Fruit fly (Drosophila melanogaster) whole organism, embryonic: ENCODE data around the gene CG13667.

ENCODE experiments used
- ATbp ChIP-seq: fragments of 200-800 bp; sonication (Bioruptor generic); optimal IDR thresholded peaks from 2 replicates; lab custom pipeline; 2017; ENCODE audit warnings: missing biosample characterization, mild to moderate bottlenecking, missing genetic modification characterization, missing genetic modification reagents
- Antp ChIP-seq: fragments of 200-800 bp; sonication (Bioruptor generic); optimal IDR thresholded peaks from 3 replicates; lab custom pipeline; 2016; ENCODE audit warnings: missing biosample characterization, missing genetic modification characterization
- Atf3 ChIP-seq: fragments of 200-800 bp; sonication (Bioruptor generic); optimal IDR thresholded peaks from 3 replicates; lab custom pipeline; 2016; ENCODE audit warnings: missing biosample characterization, missing genetic modification characterization
- CG10979 ChIP-seq: fragments of 200-800 bp; sonication (Bioruptor generic); optimal IDR thresholded peaks from 2 replicates; lab custom pipeline; 2018; ENCODE audit warnings: missing biosample characterization, mild to moderate bottlenecking, missing genetic modification characterization, moderate library complexity
- CG12236 ChIP-seq: fragments of 200-800 bp; sonication (Bioruptor generic); optimal IDR thresholded peaks from 2 replicates; lab custom pipeline; 2016; ENCODE audit warnings: missing biosample characterization, missing genetic modification characterization
- CG12391 ChIP-seq: fragments of 200-800 bp; sonication (Bioruptor generic); optimal IDR thresholded peaks from 3 replicates; lab custom pipeline; 2018; ENCODE audit warnings: missing biosample characterization, mild to moderate bottlenecking, missing genetic modification characterization, moderate library complexity
- CG12942 ChIP-seq: fragments of 200-800 bp; sonication (Bioruptor generic); optimal IDR thresholded peaks from 3 replicates; lab custom pipeline; 2016; ENCODE audit warnings: missing biosample characterization, missing genetic modification characterization
- CG13287 ChIP-seq: fragments of 200-800 bp; sonication (Bioruptor generic); IDR thresholded peaks from 2 replicates; pipeline ENCODE4 v1.3.6; 2022; ENCODE audit warnings: missing biosample characterization, missing genetic modification characterization; ENCODE audit not compliant: partially characterized antibody
- CG13424 ChIP-seq: fragments of 200-800 bp; sonication (Bioruptor generic); optimal IDR thresholded peaks from 2 replicates; lab custom pipeline; 2019; ENCODE audit warnings: missing biosample characterization, mild to moderate bottlenecking, missing genetic modification characterization, moderate library complexity
- CG15601 ChIP-seq: fragments of 200-800 bp; sonication (Bioruptor generic); optimal IDR thresholded peaks from 3 replicates; lab custom pipeline; 2019; ENCODE audit warnings: missing biosample characterization, mild to moderate bottlenecking, missing genetic modification characterization, moderate library complexity
- CG17385 ChIP-seq: fragments of 200-800 bp; sonication (Bioruptor generic); optimal IDR thresholded peaks from 3 replicates; lab custom pipeline; 2018; ENCODE audit warnings: missing biosample characterization, mild to moderate bottlenecking, missing genetic modification characterization
- CG18262 ChIP-seq: fragments of 200-800 bp; optimal IDR thresholded peaks from 3 replicates; lab custom pipeline; 2019; ENCODE audit warnings: missing biosample characterization, mild to moderate bottlenecking, missing genetic modification characterization, moderate library complexity
- CG18599 ChIP-seq: fragments of 200-800 bp; sonication (Bioruptor generic); optimal IDR thresholded peaks from 3 replicates; lab custom pipeline; 2017; ENCODE audit warnings: missing biosample characterization, missing genetic modification characterization, mild to moderate bottlenecking, moderate library complexity, missing genetic modification reagents
- CG2712 ChIP-seq: fragments of 200-800 bp; optimal IDR thresholded peaks from 3 replicates; lab custom pipeline; 2019; ENCODE audit warnings: missing biosample characterization, mild to moderate bottlenecking, missing genetic modification characterization, moderate library complexity
- CG31388 ChIP-seq: fragments of 200-800 bp; sonication (Bioruptor generic); optimal IDR thresholded peaks from 2 replicates; lab custom pipeline; 2016; ENCODE audit warnings: missing biosample characterization, missing genetic modification characterization
- CG31441 ChIP-seq: fragments of 200-800 bp; sonication (Bioruptor generic); IDR thresholded peaks from 2 replicates; pipeline ENCODE4 v1.3.6; 2022; ENCODE audit warnings: missing biosample characterization, missing genetic modification characterization
- CG3847 ChIP-seq: fragments of 200-800 bp; sonication (Bioruptor generic); IDR thresholded peaks from 2 replicates; pipeline ENCODE4 v1.3.6; 2022; ENCODE audit warnings: missing biosample characterization, missing genetic modification characterization
- CG4328 ChIP-seq: fragments of 200-800 bp; sonication (Bioruptor generic); optimal IDR thresholded peaks from 3 replicates; lab custom pipeline; 2017; ENCODE audit warnings: missing biosample characterization, missing genetic modification reagents, missing genetic modification characterization
- CG5245 ChIP-seq: fragments of 200-800 bp; sonication (Bioruptor generic); optimal IDR thresholded peaks from 3 replicates; lab custom pipeline; 2016; ENCODE audit warnings: missing biosample characterization, missing genetic modification characterization
- CG8388 ChIP-seq: fragments of 200-800 bp; sonication (Bioruptor generic); optimal IDR thresholded peaks from 2 replicates; lab custom pipeline; 2019; ENCODE audit warnings: missing biosample characterization, mild to moderate bottlenecking, missing genetic modification characterization, moderate library complexity
- CG9437 ChIP-seq: fragments of 200-800 bp; sonication (Bioruptor generic); optimal IDR thresholded peaks from 2 replicates; lab custom pipeline; 2018; ENCODE audit warnings: missing biosample characterization, mild to moderate bottlenecking, missing genetic modification characterization
- CoRest ChIP-seq: fragments of 200-800 bp; sonication (Bioruptor generic); optimal IDR thresholded peaks from 3 replicates; lab custom pipeline; 2018; ENCODE audit warnings: missing biosample characterization, mild to moderate bottlenecking, missing genetic modification characterization, moderate library complexity
- D19A ChIP-seq: fragments of 200-800 bp; optimal IDR thresholded peaks from 3 replicates; lab custom pipeline; 2019; ENCODE audit warnings: missing biosample characterization, mild to moderate bottlenecking, missing genetic modification characterization, moderate library complexity
- Dad ChIP-seq: fragments of 200-800 bp; sonication (Bioruptor generic); optimal IDR thresholded peaks from 3 replicates; lab custom pipeline; 2016; ENCODE audit warnings: missing biosample characterization, missing genetic modification characterization
- Drgx ChIP-seq: fragments of 200-800 bp; sonication (Bioruptor generic); IDR thresholded peaks from 2 replicates; pipeline ENCODE4 v1.3.6; 2022; ENCODE audit warnings: missing biosample characterization, missing genetic modification characterization
- Eip74EF ChIP-seq, 2 experiments: fragments of 200-800 bp in 1 of 2; fragments of >200 bp in 1 of 2; sonication (Bioruptor generic) in 1 of 2; optimal IDR thresholded peaks; 2 replicates each; lab custom pipeline; 2017 to 2019; ENCODE audit warnings: missing biosample characterization in 2 of 2, missing genetic modification characterization in 2 of 2, mild to moderate bottlenecking in 1 of 2, moderate library complexity in 1 of 2
- Gug ChIP-seq: fragments of 200-800 bp; sonication (Bioruptor generic); IDR thresholded peaks from 4 replicates; pipeline ENCODE4 v1.3.6; 2022; ENCODE audit warnings: missing biosample characterization, missing genetic modification characterization
- Hr3 ChIP-seq: fragments of 200-800 bp; sonication (Bioruptor generic); optimal IDR thresholded peaks from 3 replicates; lab custom pipeline; 2016; ENCODE audit warnings: missing biosample characterization, missing genetic modification characterization
- Hr78 ChIP-seq, 2 experiments: fragments of 200-800 bp in 1 of 2; fragments of >200 bp in 1 of 2; sonication (Bioruptor generic) in 1 of 2; optimal IDR thresholded peaks; 2 replicates each; lab custom pipeline; 2017 to 2019; ENCODE audit warnings: missing biosample characterization in 2 of 2, missing genetic modification characterization in 2 of 2, mild to moderate bottlenecking in 1 of 2, moderate library complexity in 1 of 2
- MBD-R2 ChIP-seq: fragments of 200-800 bp; sonication (Bioruptor generic); IDR thresholded peaks from 2 replicates; pipeline ENCODE4 v1.3.6; 2022; ENCODE audit warnings: missing biosample characterization, missing genetic modification characterization
- Oli ChIP-seq: fragments of 200-800 bp; sonication (Bioruptor generic); optimal IDR thresholded peaks from 2 replicates; lab custom pipeline; 2018; ENCODE audit warnings: missing biosample characterization, mild to moderate bottlenecking, missing genetic modification characterization, moderate library complexity
- Six4 ChIP-seq: fragments of 200-800 bp; sonication (Bioruptor generic); optimal IDR thresholded peaks from 2 replicates; lab custom pipeline; 2016; ENCODE audit warnings: missing biosample characterization, missing genetic modification characterization
- Sox100B ChIP-seq: fragments of 200-800 bp; sonication (Bioruptor generic); optimal IDR thresholded peaks from 3 replicates; lab custom pipeline; 2018; ENCODE audit warnings: missing biosample characterization, mild to moderate bottlenecking, missing genetic modification characterization
- Ssrp ChIP-seq: fragments of 200-800 bp; sonication (Bioruptor generic); optimal IDR thresholded peaks from 2 replicates; lab custom pipeline; 2018; ENCODE audit warnings: missing biosample characterization, mild to moderate bottlenecking, missing genetic modification characterization, moderate library complexity
- Xrp1 ChIP-seq: fragments of 200-800 bp; sonication (Bioruptor generic); IDR thresholded peaks from 2 replicates; pipeline ENCODE4 v1.3.6; 2022; ENCODE audit warnings: missing biosample characterization, missing genetic modification characterization
- az2 ChIP-seq: fragments of 200-800 bp; sonication (Bioruptor generic); optimal IDR thresholded peaks from 3 replicates; lab custom pipeline; 2016; ENCODE audit warnings: missing biosample characterization, missing genetic modification characterization
- bsh ChIP-seq, 2 experiments: fragments of 200-800 bp; sonication (Bioruptor generic); optimal IDR thresholded peaks; 2 replicates each; lab custom pipeline; 2017 to 2018; ENCODE audit warnings: mild to moderate bottlenecking in 2 of 2, missing biosample characterization in 2 of 2, missing genetic modification characterization in 2 of 2, moderate library complexity in 1 of 2
- cas ChIP-seq: fragments of 200-800 bp; sonication (Bioruptor generic); IDR thresholded peaks from 2 replicates; pipeline ENCODE4 v1.3.6; 2022; ENCODE audit warnings: missing biosample characterization, missing genetic modification characterization
- cato ChIP-seq: fragments of 200-800 bp; sonication (Bioruptor generic); optimal IDR thresholded peaks from 2 replicates; lab custom pipeline; 2016; ENCODE audit warnings: missing biosample characterization, missing genetic modification characterization, borderline replicate concordance
- chinmo ChIP-seq: fragments of 200-800 bp; sonication (Bioruptor generic); IDR thresholded peaks from 4 replicates; pipeline ENCODE4 v1.3.6; 2022; ENCODE audit warnings: missing biosample characterization, missing genetic modification characterization; ENCODE audit not compliant: partially characterized antibody
- fd102C ChIP-seq: fragments of 200-800 bp; sonication (Bioruptor generic); optimal IDR thresholded peaks from 2 replicates; lab custom pipeline; 2018; ENCODE audit warnings: missing biosample characterization, mild to moderate bottlenecking, missing genetic modification characterization, moderate library complexity
- lola ChIP-seq, 3 experiments: fragments of >200 bp in 2 of 3; fragments of 200-800 bp in 1 of 3; sonication (Bioruptor generic) in 1 of 3; optimal IDR thresholded peaks; 2 replicates each; lab custom pipeline; 2017 to 2019; ENCODE audit warnings: missing biosample characterization in 3 of 3, missing genetic modification characterization in 3 of 3, mild to moderate bottlenecking in 1 of 3, moderate library complexity in 1 of 3
- nom ChIP-seq: fragments of 200-800 bp; sonication (Bioruptor generic); optimal IDR thresholded peaks from 2 replicates; lab custom pipeline; 2017; ENCODE audit warnings: missing biosample characterization, missing genetic modification characterization, mild to moderate bottlenecking, moderate library complexity, missing genetic modification reagents
- rib ChIP-seq: fragments of 200-800 bp; sonication (Bioruptor generic); IDR thresholded peaks from 2 replicates; pipeline ENCODE4 v1.3.6; 2022; ENCODE audit warnings: missing biosample characterization, missing genetic modification characterization
- sens ChIP-seq: fragments of 200-800 bp; sonication (Bioruptor generic); peaks from one replicate; lab custom pipeline; 2016; ENCODE audit warnings: missing biosample characterization, missing genetic modification characterization
- sens-2 ChIP-seq: fragments of 200-800 bp; sonication (Bioruptor generic); IDR thresholded peaks from 2 replicates; pipeline ENCODE4 v1.3.6; 2022; ENCODE audit warnings: missing biosample characterization, missing genetic modification characterization
- tio ChIP-seq: fragments of 200-800 bp; sonication (Bioruptor generic); optimal IDR thresholded peaks from 2 replicates; lab custom pipeline; 2017; ENCODE audit warnings: missing biosample characterization, missing genetic modification characterization, inconsistent platforms
- trem ChIP-seq: fragments of 200-800 bp; optimal IDR thresholded peaks from 3 replicates; lab custom pipeline; 2019; ENCODE audit warnings: missing biosample characterization, mild to moderate bottlenecking, missing genetic modification characterization, moderate library complexity
- tup ChIP-seq: fragments of 200-800 bp; sonication (Bioruptor generic); optimal IDR thresholded peaks from 2 replicates; lab custom pipeline; 2016; ENCODE audit warnings: missing biosample characterization, mild to moderate bottlenecking, missing genetic modification characterization, moderate library complexity
- wor ChIP-seq: fragments of 200-800 bp; sonication (Bioruptor generic); IDR thresholded peaks from 2 replicates; pipeline ENCODE4 v1.3.6; 2022; ENCODE audit warnings: missing biosample characterization, missing genetic modification characterization

The CG13667 gene

dm6 chr3L:8423156-8423555 is 17.9 kb downstream of the CG13667 start (continued):
- TF ChIP-seq bsh (GFP tag; optimal IDR thresholded peaks at IDR 0.05; lab: Kevin White, UChicago) (peak in 1 of 2 experiments; percentile 12), wor (GFP tag; lab: Robert Waterston, UW) (no peak), Eip74EF (GFP tag; optimal IDR thresholded peaks at IDR 0.05; lab: Kevin White, UChicago) (peak in 1 of 2 experiments; percentile 32), Ssrp (tag; lab: Kevin White, UChicago) (peak; percentile 25), Xrp1 (GFP tag; lab: Robert Waterston, UW) (no peak; the same call in 1 of the 2 replicates), cas (GFP tag; lab: Robert Waterston, UW) (no peak), CG18599 (GFP tag; lab: Kevin White, UChicago) (no peak), Gug (no peak), CG13424 (no peak), CoRest (tag; lab: Kevin White, UChicago) (peak; percentile 21), CG17385 (GFP tag; lab: Kevin White, UChicago) (peak; percentile 7), CG5245 (GFP tag; lab: Kevin White, UChicago) (no peak), CG12391 (tag; lab: Kevin White, UChicago) (peak; percentile 35), D19A (peak; percentile 23), CG3847 (GFP tag; lab: Robert Waterston, UW) (no peak), CG4328 (GFP tag; lab: Kevin White, UChicago) (no peak), CG31441 (peak; percentile 42; the same call in 1 of the 2 replicates), lola (GFP tag; optimal IDR thresholded peaks at IDR 0.05; lab: Kevin White, UChicago) (peak in 1 of 3 experiments; percentile 38), sens-2 (GFP tag; lab: Robert Waterston, UW) (no peak), az2 (GFP tag; lab: Kevin White, UChicago) (peak; percentile 31), CG8388 (GFP tag; lab: Kevin White, UChicago) (peak; percentile 6), Atf3 (GFP tag; lab: Kevin White, UChicago) (no peak), Sox100B (GFP tag; lab: Kevin White, UChicago) (peak; percentile 62), Hr3 (no peak), CG12942 (GFP tag; lab: Kevin White, UChicago) (no peak), CG10979 (tag; lab: Kevin White, UChicago) (peak; percentile 40), Antp (GFP tag; lab: Kevin White, UChicago) (no peak), Dad (GFP tag; lab: Kevin White, UChicago) (no peak), nom (no peak), CG12236 (GFP tag; lab: Kevin White, UChicago) (no peak), Hr78 (GFP tag; optimal IDR thresholded peaks at IDR 0.05; lab: Kevin White, UChicago) (peak in 1 of 2 experiments; percentile 17), fd102C (GFP tag; lab: Kevin White, UChicago) (no peak), rib (GFP tag; lab: Robert Waterston, UW) (no peak), CG9437 (GFP tag; lab: Kevin White, UChicago) (peak; percentile 51), Drgx (GFP tag; lab: Robert Waterston, UW) (0 out of 2 replicates have a peak, but pooled peaks have one; percentile 4), CG15601 (tag; lab: Kevin White, UChicago) (no peak), Oli (tag; lab: Kevin White, UChicago) (peak; percentile 19), sens (GFP tag; lab: Kevin White, UChicago) (peak; percentile 63), Six4 (GFP tag; lab: Kevin White, UChicago) (peak; percentile 26), tup (GFP tag; lab: Kevin White, UChicago) (no peak), CG31388 (no peak), cato (GFP tag; lab: Kevin White, UChicago) (no peak), CG2712 (tag; lab: Kevin White, UChicago) (peak; percentile 20), CG13287 (GFP tag; lab: Robert Waterston, UW) (no peak), MBD-R2 (GFP tag; lab: Robert Waterston, UW) (no peak), ATbp (GFP tag; lab: Kevin White, UChicago) (peak; percentile 14), chinmo (GFP tag; lab: Robert Waterston, UW) (no peak), trem (tag; lab: Kevin White, UChicago) (no peak), CG18262 (tag; lab: Kevin White, UChicago) (peak; percentile 70), tio (GFP tag; lab: Kevin White, UChicago) (peak; percentile 15)
